Fruit fly (Drosophila melanogaster) whole organism, pupa: ENCODE measurements around the gene CG32249.
A peak's percentile ranks its signal among the peaks of the same experiment; 100 is the strongest.

Source experiments
- CG10348 ChIP-seq: fragments of 200-800 bp; sonication (Bioruptor generic); IDR thresholded peaks from 2 replicates; pipeline ENCODE4 v1.3.6; 2022; ENCODE audit warnings: missing biosample characterization, missing genetic modification characterization
- CG12605 ChIP-seq: fragments of 200-800 bp; sonication (Bioruptor generic); IDR thresholded peaks from 2 replicates; pipeline ENCODE4 v1.3.6; 2022; ENCODE audit warnings: missing biosample characterization, missing genetic modification characterization
- CG13204 ChIP-seq: fragments of 200-800 bp; sonication (Bioruptor generic); optimal IDR thresholded peaks from 2 replicates; lab custom pipeline; 2018; ENCODE audit warnings: missing biosample characterization, mild to moderate bottlenecking, missing genetic modification characterization, moderate library complexity
- CG14655 ChIP-seq: fragments of 200-800 bp; sonication (Bioruptor generic); optimal IDR thresholded peaks from 3 replicates; lab custom pipeline; 2017; ENCODE audit warnings: mild to moderate bottlenecking, missing biosample characterization, missing genetic modification reagents, missing genetic modification characterization
- CG15710 ChIP-seq: fragments of 200-800 bp; sonication (Bioruptor generic); optimal IDR thresholded peaks from 2 replicates; lab custom pipeline; 2018; ENCODE audit warnings: missing biosample characterization, mild to moderate bottlenecking, missing genetic modification characterization, moderate library complexity
- CG17806 ChIP-seq: fragments of 200-800 bp; sonication (Bioruptor generic); optimal IDR thresholded peaks from 2 replicates; lab custom pipeline; 2018; ENCODE audit warnings: missing biosample characterization, mild to moderate bottlenecking, missing genetic modification characterization, moderate library complexity
- CG32121 ChIP-seq: fragments of 200-800 bp; sonication (Bioruptor generic); IDR thresholded peaks from 2 replicates; pipeline ENCODE4 v1.3.6; 2022; ENCODE audit warnings: missing biosample characterization, missing genetic modification characterization
- CG34367 ChIP-seq: fragments of 200-800 bp; sonication (Bioruptor generic); optimal IDR thresholded peaks from 2 replicates; lab custom pipeline; 2018; ENCODE audit warnings: missing biosample characterization, mild to moderate bottlenecking, missing genetic modification characterization
- CG4496 ChIP-seq: fragments of 200-800 bp; sonication (Bioruptor generic); IDR thresholded peaks from 3 replicates; pipeline ENCODE4 v1.3.6; 2022; ENCODE audit warnings: missing biosample characterization, missing genetic modification characterization
- CG8159 ChIP-seq: fragments of 200-800 bp; sonication (Bioruptor generic); optimal IDR thresholded peaks from 3 replicates; lab custom pipeline; 2018; ENCODE audit warnings: missing biosample characterization, mild to moderate bottlenecking, missing genetic modification characterization, moderate library complexity
- CG8301 ChIP-seq: fragments of 200-800 bp; sonication (Bioruptor generic); optimal IDR thresholded peaks from 2 replicates; lab custom pipeline; 2018; ENCODE audit warnings: missing biosample characterization, mild to moderate bottlenecking, missing genetic modification characterization
- CG9948 ChIP-seq: fragments of 200-800 bp; sonication (Bioruptor generic); optimal IDR thresholded peaks from 2 replicates; lab custom pipeline; 2018; ENCODE audit warnings: missing biosample characterization, mild to moderate bottlenecking, missing genetic modification characterization, moderate library complexity
- D1 ChIP-seq: fragments of 200-800 bp; sonication (Bioruptor generic); optimal IDR thresholded peaks from 2 replicates; lab custom pipeline; 2018; ENCODE audit warnings: missing biosample characterization, mild to moderate bottlenecking, missing genetic modification characterization, moderate library complexity
- EcR ChIP-seq: fragments of 200-800 bp; sonication (Bioruptor generic); optimal IDR thresholded peaks from 3 replicates; lab custom pipeline; 2019; ENCODE audit warnings: missing biosample characterization, missing genetic modification characterization, mild to moderate bottlenecking, moderate library complexity, missing genetic modification reagents
- Ets98B ChIP-seq: fragments of 200-800 bp; sonication (Bioruptor generic); IDR thresholded peaks from 2 replicates; pipeline ENCODE4 v1.3.6; 2022; ENCODE audit warnings: missing biosample characterization, missing genetic modification characterization
- Pif1A ChIP-seq: fragments of 200-800 bp; sonication (Bioruptor generic); optimal IDR thresholded peaks from 3 replicates; lab custom pipeline; 2016; ENCODE audit warnings: missing biosample characterization, missing genetic modification characterization
- Pif1B ChIP-seq: fragments of 200-800 bp; sonication (Bioruptor generic); optimal IDR thresholded peaks from 3 replicates; lab custom pipeline; 2016; ENCODE audit warnings: missing biosample characterization, missing genetic modification characterization
- Snoo ChIP-seq: fragments of 200-800 bp; sonication (Bioruptor generic); optimal IDR thresholded peaks from 3 replicates; lab custom pipeline; 2017; ENCODE audit warnings: missing biosample characterization, mild to moderate bottlenecking, missing genetic modification characterization, inconsistent platforms
- fd96Ca ChIP-seq: fragments of 200-800 bp; sonication (Bioruptor generic); IDR thresholded peaks from 3 replicates; pipeline ENCODE4 v1.3.6; 2022; ENCODE audit warnings: missing biosample characterization, missing genetic modification characterization
- gl ChIP-seq: fragments of 200-800 bp; sonication (Bioruptor generic); optimal IDR thresholded peaks from 2 replicates; lab custom pipeline; 2018; ENCODE audit warnings: missing biosample characterization, mild to moderate bottlenecking, missing genetic modification characterization
- rn ChIP-seq: fragments of 200-800 bp; sonication (Bioruptor generic); IDR thresholded peaks from 2 replicates; pipeline ENCODE4 v1.3.6; 2022; ENCODE audit warnings: missing biosample characterization, missing genetic modification characterization

The CG32249 gene

DNA sequence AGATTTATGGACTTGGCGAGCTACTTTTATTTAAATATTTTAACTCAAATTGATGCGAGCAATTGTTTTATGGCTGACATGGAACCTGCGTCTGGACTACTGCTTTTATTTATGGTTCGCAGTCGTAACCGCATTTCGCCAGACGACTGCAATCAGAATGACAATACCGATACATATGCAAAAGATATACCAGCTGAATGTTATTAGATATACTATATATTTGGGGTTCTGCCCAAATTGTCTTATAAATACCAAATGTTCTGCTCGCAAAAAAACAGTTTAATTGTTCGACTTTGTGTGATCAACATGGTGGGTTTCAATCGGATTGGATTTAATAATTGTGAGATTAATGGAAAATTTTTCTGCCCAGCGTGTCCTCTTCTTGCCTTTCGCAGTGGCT lies at the start of gene CG32249:
Gene CG32249, plus strand, starts transcription at position 301 of the 400 bp plus-strand sequence.
- TF ChIP-seq CG13204 (GFP tag; lab: Kevin White, UChicago): no peak
- TF ChIP-seq CG32121 (GFP tag; lab: Robert Waterston, UW): no peak
- TF ChIP-seq Pif1B: no peak
- no peak for TF ChIP-seq EcR (GFP tag; lab: Kevin White, UChicago)
- no peak for TF ChIP-seq Snoo (tag; lab: Kevin White, UChicago)
- no peak for TF ChIP-seq CG8159 (tag; lab: Kevin White, UChicago)
- no peak for TF ChIP-seq rn
- TF ChIP-seq CG4496 (GFP tag; lab: Robert Waterston, UW): no peak
- TF ChIP-seq D1: no peak
- no peak for TF ChIP-seq CG14655 (GFP tag; lab: Kevin White, UChicago)
- TF ChIP-seq Pif1A (GFP tag; lab: Kevin White, UChicago): no peak
- TF ChIP-seq CG15710: no peak
- TF ChIP-seq fd96Ca (GFP tag; lab: Robert Waterston, UW): no peak
- TF ChIP-seq CG17806 (tag; lab: Kevin White, UChicago): no peak
- TF ChIP-seq Ets98B (GFP tag; lab: Robert Waterston, UW): no peak
- TF ChIP-seq CG10348 (GFP tag; lab: Robert Waterston, UW): no peak
- TF ChIP-seq CG12605 (GFP tag; lab: Robert Waterston, UW): no peak
- TF ChIP-seq, all 21 proteins: peak for 0

DNA sequence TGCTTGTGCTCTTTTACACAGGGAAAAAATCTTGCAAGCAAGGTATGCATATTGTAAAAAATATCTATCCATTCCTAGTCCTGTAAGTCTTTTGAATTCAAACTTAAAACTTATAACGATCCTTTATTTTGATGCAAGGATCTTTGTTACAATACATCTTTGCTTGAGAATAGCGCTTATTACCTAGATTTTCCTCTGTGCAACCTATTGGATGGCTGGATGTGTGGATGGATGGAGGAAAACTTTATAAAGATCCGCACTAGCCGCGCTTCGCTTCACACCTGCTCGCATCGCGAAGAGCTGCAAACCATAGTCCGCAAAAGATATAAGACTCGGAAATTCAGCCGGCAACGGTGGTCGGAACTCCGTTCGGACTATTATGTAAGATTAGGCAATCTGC lies 48.4 kb upstream of the CG32249 start, which contains the start of gene CG15020:
Gene CG15020, plus strand, starts transcription at position 301 of the 400 bp plus-strand sequence.
- TF ChIP-seq Pif1B: no peak
- TF ChIP-seq CG8301 (tag; lab: Kevin White, UChicago): no peak
- TF ChIP-seq CG34367 (tag; lab: Kevin White, UChicago): no peak
- no peak for TF ChIP-seq Ets98B (GFP tag; lab: Robert Waterston, UW)
- no peak for TF ChIP-seq CG10348 (GFP tag; lab: Robert Waterston, UW)
- no peak for TF ChIP-seq CG13204 (GFP tag; lab: Kevin White, UChicago)
- no peak for TF ChIP-seq Snoo (tag; lab: Kevin White, UChicago)
- 0 out of 3 replicates have a peak, but pooled peaks have one; percentile 10 for TF ChIP-seq CG4496 (GFP tag; lab: Robert Waterston, UW)
- TF ChIP-seq CG9948 (tag; lab: Kevin White, UChicago): no peak
- TF ChIP-seq CG8159 (tag; lab: Kevin White, UChicago): no peak
- TF ChIP-seq CG14655 (GFP tag; lab: Kevin White, UChicago): peak; percentile 56
- TF ChIP-seq CG32121 (GFP tag; lab: Robert Waterston, UW): no peak
- TF ChIP-seq Pif1A (GFP tag; lab: Kevin White, UChicago): no peak
- no peak for TF ChIP-seq fd96Ca (GFP tag; lab: Robert Waterston, UW)
- no peak for TF ChIP-seq rn
- no peak for TF ChIP-seq CG12605 (GFP tag; lab: Robert Waterston, UW)
- no peak for TF ChIP-seq CG15710

DNA sequence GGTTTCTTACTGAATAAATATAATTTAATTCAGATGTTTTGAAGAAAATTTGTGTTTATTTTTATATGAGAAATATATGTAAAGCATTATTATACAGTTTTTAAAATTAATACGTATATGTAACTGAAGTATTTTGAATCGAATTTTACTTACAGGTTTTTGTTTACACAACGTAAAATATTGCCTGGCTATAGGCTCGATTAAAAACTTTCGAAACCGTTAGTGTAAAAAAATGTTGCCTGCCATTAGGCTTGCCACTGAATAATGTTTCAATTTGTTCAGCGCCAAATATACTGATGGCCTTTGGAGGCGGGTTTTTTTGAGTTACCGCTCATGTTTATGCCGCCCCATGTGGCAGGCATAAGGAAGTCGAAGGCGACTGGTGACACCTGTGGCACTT lies 43.2 kb upstream of the CG32249 start:
- TF ChIP-seq CG8301 (tag; lab: Kevin White, UChicago): no peak
- TF ChIP-seq CG8159 (tag; lab: Kevin White, UChicago): no peak
- no peak for TF ChIP-seq Ets98B (GFP tag; lab: Robert Waterston, UW)

DNA sequence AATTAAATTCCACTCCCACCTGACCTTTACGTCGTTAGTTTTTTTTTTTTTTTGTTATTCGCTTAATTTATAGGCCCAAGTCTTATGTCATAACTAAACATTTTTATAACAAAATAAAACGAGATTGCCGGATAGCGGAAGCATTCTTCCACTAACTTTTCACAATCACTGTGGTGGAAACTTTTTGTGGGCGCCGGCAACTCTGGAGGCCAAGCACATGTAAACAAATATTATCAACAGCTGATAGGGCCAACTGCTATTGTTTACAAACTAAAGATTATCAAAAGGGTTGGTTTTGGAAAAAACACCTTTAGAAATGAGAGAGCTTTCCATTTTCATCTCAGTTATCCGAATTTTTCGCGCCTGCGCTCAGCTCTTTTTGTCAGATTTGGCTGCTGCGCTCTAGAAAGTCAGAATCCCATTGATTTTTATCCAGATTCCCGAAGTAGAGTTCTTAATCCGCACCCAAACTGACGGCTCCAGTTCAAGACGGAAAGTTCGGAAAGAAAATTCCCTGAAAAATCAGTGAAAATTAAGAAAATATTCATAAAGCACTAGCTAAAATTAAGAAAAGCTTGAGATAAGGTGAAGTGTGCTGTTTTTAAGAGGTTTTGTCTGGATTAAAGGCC lies 40.8 kb upstream of the CG32249 start, which contains the start of gene nAChRbeta1:
Gene nAChRbeta1, plus strand, starts transcription at position 432 of the 629 bp plus-strand sequence.
- no peak for TF ChIP-seq CG8159 (tag; lab: Kevin White, UChicago)
- no peak for TF ChIP-seq CG4496 (GFP tag; lab: Robert Waterston, UW)
- TF ChIP-seq CG34367 (tag; lab: Kevin White, UChicago): no peak
- TF ChIP-seq gl (tag; lab: Kevin White, UChicago): no peak
- no peak for TF ChIP-seq CG12605 (GFP tag; lab: Robert Waterston, UW)
- TF ChIP-seq Snoo (tag; lab: Kevin White, UChicago): no peak
- TF ChIP-seq CG8301 (tag; lab: Kevin White, UChicago): no peak
- TF ChIP-seq D1: no peak
- TF ChIP-seq CG17806 (tag; lab: Kevin White, UChicago): no peak
- no peak for TF ChIP-seq rn

DNA sequence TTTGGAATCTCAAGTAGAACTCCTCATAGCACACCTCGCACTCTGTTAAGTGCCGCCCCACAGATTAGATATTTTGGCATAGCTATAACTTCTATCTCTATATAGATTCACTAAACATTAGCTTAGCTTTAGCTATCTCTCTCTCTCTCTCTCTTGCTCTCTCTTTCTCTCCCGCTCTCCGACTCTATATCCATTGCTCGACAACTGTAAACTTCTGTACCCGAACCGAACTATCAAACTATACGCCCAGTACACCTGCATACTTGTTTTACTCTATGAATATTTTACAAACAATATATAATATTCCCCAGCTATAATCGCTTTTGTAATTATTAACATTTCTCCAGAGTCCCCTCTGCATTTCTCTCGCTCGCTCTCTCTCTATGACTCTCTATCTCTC lies 39.5 kb upstream of the CG32249 start:
- TF ChIP-seq CG8301 (tag; lab: Kevin White, UChicago) (no peak), CG14655 (GFP tag; lab: Kevin White, UChicago) (no peak), Ets98B (GFP tag; lab: Robert Waterston, UW) (no peak), CG10348 (GFP tag; lab: Robert Waterston, UW) (no peak), CG15710 (no peak), Snoo (tag; lab: Kevin White, UChicago) (no peak), CG34367 (tag; lab: Kevin White, UChicago) (no peak), D1 (no peak), gl (tag; lab: Kevin White, UChicago) (no peak), CG8159 (tag; lab: Kevin White, UChicago) (no peak)

DNA sequence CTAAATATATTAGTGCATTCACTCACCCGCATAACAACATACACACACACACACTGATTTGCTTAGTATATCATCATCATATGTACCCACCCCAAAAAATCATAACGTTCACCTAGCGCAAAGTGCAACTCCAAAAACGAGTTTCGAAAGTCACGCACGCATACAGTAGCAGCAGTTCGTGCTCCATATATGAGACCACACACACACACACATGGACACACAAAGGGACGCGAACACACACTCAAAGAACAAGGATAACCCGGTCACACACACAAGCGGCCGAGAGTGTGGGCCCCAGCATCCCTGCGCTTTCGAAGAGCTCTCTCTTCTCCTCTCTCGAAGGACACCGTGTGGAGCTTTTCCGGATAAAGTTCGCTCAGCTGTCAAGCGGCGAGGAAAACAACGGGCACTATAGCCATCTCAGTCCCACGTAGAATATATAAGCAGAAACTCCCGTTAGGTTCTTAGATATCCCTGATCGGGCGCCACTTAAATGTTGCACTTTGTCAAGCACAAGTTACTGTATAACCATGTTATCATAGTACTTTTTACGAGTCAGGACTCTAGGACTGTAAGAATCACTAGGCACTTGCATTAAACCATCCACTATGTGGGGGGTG lies 38.6 kb upstream of the CG32249 start:
- no peak for TF ChIP-seq CG34367 (tag; lab: Kevin White, UChicago)
- TF ChIP-seq D1: no peak
- TF ChIP-seq EcR (GFP tag; lab: Kevin White, UChicago): no peak
- TF ChIP-seq Snoo (tag; lab: Kevin White, UChicago): no peak
- TF ChIP-seq gl (tag; lab: Kevin White, UChicago): no peak
- no peak for TF ChIP-seq Pif1A (GFP tag; lab: Kevin White, UChicago)
- no peak for TF ChIP-seq rn
- TF ChIP-seq CG12605 (GFP tag; lab: Robert Waterston, UW): no peak
- TF ChIP-seq Pif1B: no peak
- TF ChIP-seq CG8301 (tag; lab: Kevin White, UChicago): no peak
- TF ChIP-seq CG17806 (tag; lab: Kevin White, UChicago): no peak
- no peak for TF ChIP-seq CG8159 (tag; lab: Kevin White, UChicago)
- TF ChIP-seq CG15710: no peak
- TF ChIP-seq CG4496 (GFP tag; lab: Robert Waterston, UW): no peak
- TF ChIP-seq CG32121 (GFP tag; lab: Robert Waterston, UW): no peak
- TF ChIP-seq Ets98B (GFP tag; lab: Robert Waterston, UW): no peak
- no peak for TF ChIP-seq CG9948 (tag; lab: Kevin White, UChicago)
